Worm (Caenorhabditis elegans) whole organism, L4 larva: ENCODE data around the gene dpy-17.

Source experiments
- T20F7.1 ChIP-seq: fragments of 200-800 bp; sonication (Bioruptor generic); optimal IDR thresholded peaks from 2 replicates; lab custom pipeline; 2018; ENCODE audit warnings: mild to moderate bottlenecking, missing genetic modification characterization, missing compliant biosample characterization
- Y5F2A.4 ChIP-seq: fragments of 200-800 bp; sonication (Bioruptor generic); optimal IDR thresholded peaks from 2 replicates; lab custom pipeline; 2018; ENCODE audit warnings: mild to moderate bottlenecking, missing genetic modification characterization, missing compliant biosample characterization
- ceh-20 ChIP-seq: fragments of 200-800 bp; sonication (Bioruptor generic); IDR thresholded peaks from 2 replicates; pipeline ENCODE4 v1.3.6; 2022; ENCODE audit warnings: missing genetic modification reagents, missing genetic modification characterization, missing compliant biosample characterization
- ceh-62 ChIP-seq: sonication (generic microtip); optimal IDR thresholded peaks from 2 replicates; lab custom pipeline; 2017; ENCODE audit warnings: missing biosample characterization, missing genetic modification characterization
- fos-1 ChIP-seq: fragments of 150-350 bp; optimal IDR thresholded peaks from 2 replicates; lab custom pipeline; 2014; ENCODE audit warnings: missing biosample characterization, missing genetic modification characterization
- hif-1 ChIP-seq, 2 experiments: sonication (generic microtip); optimal IDR thresholded peaks; 2 replicates each; lab custom pipeline; 2016 to 2017; ENCODE audit warnings: missing compliant biosample characterization in 2 of 2, missing genetic modification characterization in 2 of 2, missing genetic modification reagents in 2 of 2, missing genotype in 2 of 2, mild to moderate bottlenecking in 1 of 2
- lin-13 ChIP-seq: fragments of 150-350 bp; optimal IDR thresholded peaks from 2 replicates; lab custom pipeline; 2014; ENCODE audit warnings: missing biosample characterization, missing genetic modification reagents, missing genetic modification characterization
- madf-5 ChIP-seq, 2 experiments: fragments of 200-800 bp; sonication (Bioruptor generic); IDR thresholded peaks; 2 replicates each; pipeline ENCODE4 v1.3.6; 2022; ENCODE audit warnings: missing compliant biosample characterization in 2 of 2, missing genetic modification characterization in 2 of 2
- mxl-2 ChIP-seq: fragments of 200-800 bp; sonication (Bioruptor generic); conservative IDR thresholded peaks from 2 replicates; pipeline ENCODE4 v1.3.6; 2022; ENCODE audit warnings: missing genetic modification reagents, missing genetic modification characterization, missing compliant biosample characterization
- nhr-237 ChIP-seq: sonication (generic microtip); optimal IDR thresholded peaks from 2 replicates; lab custom pipeline; 2017; ENCODE audit warnings: missing biosample characterization, missing genetic modification characterization
- spr-1 ChIP-seq: sonication (generic microtip); optimal IDR thresholded peaks from 2 replicates; lab custom pipeline; 2016; ENCODE audit warnings: mild to moderate bottlenecking, missing genetic modification characterization, missing compliant biosample characterization
- vab-7 ChIP-seq: fragments of 200-800 bp; sonication (Bioruptor generic); IDR thresholded peaks from 2 replicates; pipeline ENCODE4 v1.3.6; 2022; ENCODE audit warnings: missing genetic modification reagents, missing genetic modification characterization, missing compliant biosample characterization
- zag-1 ChIP-seq: fragments of 150-350 bp; optimal IDR thresholded peaks from 2 replicates; lab custom pipeline; 2014; ENCODE audit warnings: missing biosample characterization, missing genetic modification characterization
- ztf-11 ChIP-seq: fragments of 150-350 bp; optimal IDR thresholded peaks from 2 replicates; lab custom pipeline; 2014; ENCODE audit warnings: missing biosample characterization, missing genetic modification characterization

- TF ChIP-seq ceh-20 (no peak), ceh-62 (no peak), hif-1 (tag; optimal IDR thresholded peaks at IDR 0.05; lab: Kevin White, UChicago) (no peak), nhr-237 (tag; lab: Kevin White, UChicago) (no peak), zag-1 (no peak), mxl-2 (no peak), spr-1 (tag; lab: Kevin White, UChicago) (no peak), T20F7.1 (GFP tag; lab: Kevin White, UChicago) (no peak), ztf-11 (no peak), lin-13 (GFP tag; lab: Kevin White, UChicago) (no peak), vab-7 (no peak), fos-1 (tag; lab: Kevin White, UChicago) (no peak), madf-5 (GFP tag; IDR thresholded peaks at IDR 0.05; lab: Robert Waterston, UW) (no peak), Y5F2A.4 (GFP tag; lab: Kevin White, UChicago) (no peak)
Measured at ce11 chrIII:5153137-5153536, 46.0 kb downstream of the dpy-17 start, which contains the start of the genes rbm-42 and grwd-1.
